Worm (Caenorhabditis elegans) whole organism, L4 larva: ENCODE measurements around the gene R11D1.3.

Source experiments
- F10B5.3 ChIP-seq: sonication (generic microtip); optimal IDR thresholded peaks from 2 replicates; lab custom pipeline; 2016; ENCODE audit warnings: mild to moderate bottlenecking, missing genetic modification characterization, missing compliant biosample characterization
- Y48G9A.11 ChIP-seq: fragments of 200-800 bp; sonication (Bioruptor generic); IDR thresholded peaks from 2 replicates; pipeline ENCODE4 v1.3.6; 2022; ENCODE audit warnings: missing genetic modification reagents, missing genetic modification characterization, missing compliant biosample characterization
- Y5F2A.4 ChIP-seq: fragments of 200-800 bp; sonication (Bioruptor generic); optimal IDR thresholded peaks from 2 replicates; lab custom pipeline; 2018; ENCODE audit warnings: mild to moderate bottlenecking, missing genetic modification characterization, missing compliant biosample characterization
- aly-2 ChIP-seq: sonication (generic microtip); optimal IDR thresholded peaks from 2 replicates; lab custom pipeline; 2018; ENCODE audit warnings: missing biosample characterization, missing genetic modification characterization
- arid-1 ChIP-seq: fragments of 200-800 bp; sonication (Bioruptor generic); conservative IDR thresholded peaks from 2 replicates; pipeline ENCODE4 v1.3.6; 2022; ENCODE audit warnings: missing genetic modification reagents, missing genetic modification characterization, missing compliant biosample characterization
- attf-4 ChIP-seq: sonication (generic microtip); optimal IDR thresholded peaks from 3 replicates; lab custom pipeline; 2017; ENCODE audit warnings: missing biosample characterization, missing genetic modification characterization
- ceh-20 ChIP-seq: fragments of 200-800 bp; sonication (Bioruptor generic); IDR thresholded peaks from 2 replicates; pipeline ENCODE4 v1.3.6; 2022; ENCODE audit warnings: missing genetic modification reagents, missing genetic modification characterization, missing compliant biosample characterization
- ceh-44 ChIP-seq: fragments of 200-800 bp; sonication (Bioruptor generic); IDR thresholded peaks from 2 replicates; pipeline ENCODE4 v1.3.6; 2022; ENCODE audit warnings: missing genetic modification reagents, missing genetic modification characterization, missing compliant biosample characterization
- ceh-82 ChIP-seq: sonication (generic microtip); optimal IDR thresholded peaks from 2 replicates; lab custom pipeline; 2017; ENCODE audit warnings: missing biosample characterization, missing genetic modification characterization
- ces-1 ChIP-seq: fragments of 150-350 bp; sonication (generic microtip); optimal IDR thresholded peaks from 4 replicates; lab custom pipeline; 2014; ENCODE audit warnings: missing biosample characterization, missing genetic modification reagents, missing genetic modification characterization
- ctbp-1 ChIP-seq: fragments of 200-800 bp; sonication (Bioruptor generic); IDR thresholded peaks from 2 replicates; pipeline ENCODE4 v1.3.6; 2022; ENCODE audit warnings: missing genetic modification reagents, missing genetic modification characterization, missing compliant biosample characterization
- daf-12 ChIP-seq: fragments of 150-350 bp; optimal IDR thresholded peaks from 2 replicates; lab custom pipeline; 2014; ENCODE audit warnings: missing biosample characterization, missing genetic modification reagents, missing genetic modification characterization
- daf-19 ChIP-seq: fragments of 200-800 bp; sonication (Bioruptor generic); conservative IDR thresholded peaks from 2 replicates; pipeline ENCODE4 v1.3.6; 2022; ENCODE audit warnings: missing genetic modification characterization, missing compliant biosample characterization
- dmd-6 ChIP-seq: fragments of 200-800 bp; sonication (Bioruptor generic); IDR thresholded peaks from 2 replicates; pipeline ENCODE4 v1.3.6; 2022; ENCODE audit warnings: missing genetic modification reagents, missing genetic modification characterization, missing compliant biosample characterization
- dmd-8 ChIP-seq: fragments of 200-800 bp; sonication (Bioruptor generic); IDR thresholded peaks from 2 replicates; pipeline ENCODE4 v1.3.6; 2022; ENCODE audit warnings: missing genetic modification characterization, missing compliant biosample characterization
- dmd-9 ChIP-seq: fragments of 200-800 bp; sonication (Bioruptor generic); IDR thresholded peaks from 2 replicates; pipeline ENCODE4 v1.3.6; 2022; ENCODE audit warnings: missing genetic modification reagents, missing genetic modification characterization, missing compliant biosample characterization
- dpl-1 ChIP-seq: fragments of 150-350 bp; optimal IDR thresholded peaks from 2 replicates; lab custom pipeline; 2014; ENCODE audit warnings: missing biosample characterization, missing genetic modification reagents, missing genetic modification characterization
- duxl-1 ChIP-seq: sonication (generic microtip); optimal IDR thresholded peaks from 2 replicates; lab custom pipeline; 2016; ENCODE audit warnings: mild to moderate bottlenecking, missing genetic modification characterization, moderate library complexity, missing compliant biosample characterization; ENCODE audit not compliant: poor library complexity
- dve-1 ChIP-seq: sonication (generic microtip); optimal IDR thresholded peaks from 2 replicates; lab custom pipeline; 2017; ENCODE audit warnings: antibody characterized with exemption, mild to moderate bottlenecking, missing genetic modification characterization, missing compliant biosample characterization; ENCODE audit not compliant: insufficient read depth
- egl-27 ChIP-seq: sonication (generic microtip); optimal IDR thresholded peaks from 3 replicates; lab custom pipeline; 2017; ENCODE audit warnings: missing biosample characterization, missing genetic modification reagents, missing genetic modification characterization
- fos-1 ChIP-seq: fragments of 150-350 bp; optimal IDR thresholded peaks from 2 replicates; lab custom pipeline; 2014; ENCODE audit warnings: missing biosample characterization, missing genetic modification characterization
- hlh-11 ChIP-seq: fragments of 200-800 bp; sonication (Bioruptor generic); optimal IDR thresholded peaks from 2 replicates; lab custom pipeline; 2018; ENCODE audit warnings: mild to moderate bottlenecking, missing genetic modification characterization, missing compliant biosample characterization
- jun-1 ChIP-seq: fragments of 150-350 bp; optimal IDR thresholded peaks from 2 replicates; lab custom pipeline; 2014; ENCODE audit warnings: missing biosample characterization, missing genetic modification reagents, missing genetic modification characterization
- lin-13 ChIP-seq: fragments of 150-350 bp; optimal IDR thresholded peaks from 2 replicates; lab custom pipeline; 2014; ENCODE audit warnings: missing biosample characterization, missing genetic modification reagents, missing genetic modification characterization
- lin-15B ChIP-seq: fragments of 150-350 bp; sonication (generic microtip); optimal IDR thresholded peaks from 3 replicates; lab custom pipeline; 2014; ENCODE audit warnings: missing biosample characterization, missing genetic modification characterization
- lin-29 ChIP-seq: fragments of 200-800 bp; sonication (Bioruptor generic); IDR thresholded peaks from 2 replicates; pipeline ENCODE4 v1.3.6; 2022; ENCODE audit warnings: missing genetic modification reagents, missing genetic modification characterization, missing compliant biosample characterization
- lsy-2 ChIP-seq, 2 experiments: fragments of 150-350 bp in 1 of 2; sonication (generic microtip) in 1 of 2; optimal IDR thresholded peaks; 2 replicates each; lab custom pipeline; 2014 to 2017; ENCODE audit warnings: missing biosample characterization in 2 of 2, missing genetic modification characterization in 2 of 2
- madf-5 ChIP-seq, 2 experiments: fragments of 200-800 bp; sonication (Bioruptor generic); IDR thresholded peaks; 2 replicates each; pipeline ENCODE4 v1.3.6; 2022; ENCODE audit warnings: missing compliant biosample characterization in 2 of 2, missing genetic modification characterization in 2 of 2
- madf-9 ChIP-seq: fragments of 200-800 bp; sonication (Bioruptor generic); conservative IDR thresholded peaks from 2 replicates; pipeline ENCODE4 v1.3.6; 2022; ENCODE audit warnings: missing genetic modification reagents, missing genetic modification characterization, missing compliant biosample characterization
- mes-2 ChIP-seq: sonication (generic microtip); optimal IDR thresholded peaks from 2 replicates; lab custom pipeline; 2016; ENCODE audit warnings: missing genotype, mild to moderate bottlenecking, missing genetic modification characterization, missing compliant biosample characterization; ENCODE audit not compliant: poor library complexity, severe bottlenecking
- mxl-2 ChIP-seq: fragments of 200-800 bp; sonication (Bioruptor generic); conservative IDR thresholded peaks from 2 replicates; pipeline ENCODE4 v1.3.6; 2022; ENCODE audit warnings: missing genetic modification reagents, missing genetic modification characterization, missing compliant biosample characterization
- mxl-3 ChIP-seq: fragments of 200-800 bp; sonication (Bioruptor generic); optimal IDR thresholded peaks from 2 replicates; lab custom pipeline; 2018; ENCODE audit warnings: mild to moderate bottlenecking, missing genetic modification characterization, missing compliant biosample characterization
- nhr-111 ChIP-seq: fragments of 200-800 bp; sonication (Bioruptor generic); optimal IDR thresholded peaks from 2 replicates; lab custom pipeline; 2018; ENCODE audit warnings: mild to moderate bottlenecking, missing genetic modification characterization, missing compliant biosample characterization
- nhr-237 ChIP-seq: sonication (generic microtip); optimal IDR thresholded peaks from 2 replicates; lab custom pipeline; 2017; ENCODE audit warnings: missing biosample characterization, missing genetic modification characterization
- nhr-41 ChIP-seq: fragments of 200-800 bp; sonication (Bioruptor generic); IDR thresholded peaks from 2 replicates; pipeline ENCODE4 v1.3.6; 2022; ENCODE audit warnings: missing genetic modification reagents, missing genetic modification characterization, missing compliant biosample characterization
- nhr-48 ChIP-seq: sonication (generic microtip); optimal IDR thresholded peaks from 2 replicates; lab custom pipeline; 2016; ENCODE audit warnings: mild to moderate bottlenecking, missing genetic modification characterization, missing compliant biosample characterization
- pqm-1 ChIP-seq: sonication (generic microtip); optimal IDR thresholded peaks from 2 replicates; lab custom pipeline; 2017; ENCODE audit warnings: missing biosample characterization, missing genetic modification characterization
- rbr-2 ChIP-seq: sonication (generic microtip); optimal IDR thresholded peaks from 2 replicates; lab custom pipeline; 2016; ENCODE audit warnings: missing genotype, missing genetic modification characterization, missing compliant biosample characterization
- saeg-2 ChIP-seq: fragments of 200-800 bp; sonication (Bioruptor generic); IDR thresholded peaks from 2 replicates; pipeline ENCODE4 v1.3.6; 2022; ENCODE audit warnings: missing genetic modification reagents, missing genetic modification characterization, missing compliant biosample characterization
- sdz-12 ChIP-seq: fragments of 200-800 bp; sonication (Bioruptor generic); optimal IDR thresholded peaks from 2 replicates; lab custom pipeline; 2018; ENCODE audit warnings: mild to moderate bottlenecking, missing genetic modification characterization, missing compliant biosample characterization
- set-16 ChIP-seq: fragments of 200-800 bp; sonication (Bioruptor generic); IDR thresholded peaks from 2 replicates; pipeline ENCODE4 v1.3.6; 2022; ENCODE audit warnings: missing genetic modification reagents, missing genetic modification characterization, missing compliant biosample characterization
- unc-130 ChIP-seq: sonication (generic microtip); optimal IDR thresholded peaks from 2 replicates; lab custom pipeline; 2016; ENCODE audit warnings: missing genetic modification reagents, missing genetic modification characterization, missing compliant biosample characterization
- unc-39 ChIP-seq: sonication (generic microtip); optimal IDR thresholded peaks from 2 replicates; lab custom pipeline; 2017; ENCODE audit warnings: missing biosample characterization, missing genetic modification characterization
- unc-62 ChIP-seq, 3 experiments: fragments of 150-350 bp in 1 of 3; sonication (generic microtip); optimal IDR thresholded peaks in 2 of 3; peaks in 1 of 3; 1 replicate in 1 of 3; 2 replicates in 2 of 3; lab custom pipeline; 2014 to 2017; ENCODE audit warnings: missing biosample characterization in 3 of 3, missing genetic modification characterization in 3 of 3, missing genetic modification reagents in 3 of 3, missing genotype in 1 of 3
- zfp-2 ChIP-seq: sonication (generic microtip); optimal IDR thresholded peaks from 2 replicates; lab custom pipeline; 2016; ENCODE audit warnings: mild to moderate bottlenecking, missing genetic modification characterization, missing compliant biosample characterization
- zfp-3 ChIP-seq: fragments of 200-800 bp; sonication (Bioruptor generic); conservative IDR thresholded peaks from 2 replicates; pipeline ENCODE4 v1.3.6; 2022; ENCODE audit warnings: missing genetic modification reagents, missing genetic modification characterization, missing compliant biosample characterization
- zip-11 ChIP-seq: fragments of 200-800 bp; sonication (Bioruptor generic); IDR thresholded peaks from 2 replicates; pipeline ENCODE4 v1.3.6; 2022; ENCODE audit warnings: missing genetic modification characterization, missing compliant biosample characterization
- ztf-11 ChIP-seq: fragments of 150-350 bp; optimal IDR thresholded peaks from 2 replicates; lab custom pipeline; 2014; ENCODE audit warnings: missing biosample characterization, missing genetic modification characterization
- ztf-7 ChIP-seq: fragments of 150-350 bp; optimal IDR thresholded peaks from 2 replicates; lab custom pipeline; 2014; ENCODE audit warnings: missing biosample characterization, missing genetic modification characterization

R11D1.3 gene

ce11 chrV:12741684-12742083 lies 29.8 kb upstream of the R11D1.3 start, which contains the start of gene hrg-7 (continued):
- TF ChIP-seq pqm-1 (tag; lab: Kevin White, UChicago) (peak; percentile 81), sdz-12 (GFP tag; lab: Kevin White, UChicago) (no peak), zfp-3 (GFP tag; lab: Robert Waterston, UW) (no peak), ces-1 (GFP tag; lab: Kevin White, UChicago) (no peak), nhr-237 (tag; lab: Kevin White, UChicago) (no peak), zip-11 (GFP tag; lab: Robert Waterston, UW) (no peak), fos-1 (tag; lab: Kevin White, UChicago) (no peak), lin-13 (GFP tag; lab: Kevin White, UChicago) (no peak), ceh-20 (GFP tag; lab: Robert Waterston, UW) (no peak), unc-130 (GFP tag; lab: Kevin White, UChicago) (no peak), duxl-1 (tag; lab: Kevin White, UChicago) (no peak), dpl-1 (GFP tag; lab: Kevin White, UChicago) (no peak), aly-2 (no peak), lin-29 (GFP tag; lab: Robert Waterston, UW) (no peak), unc-62 (GFP tag; optimal IDR thresholded peaks at IDR 0.05 in 1 of 2; lab: Kevin White, UChicago) (no peak), unc-62 (tag; optimal IDR thresholded peaks at IDR 0.05; lab: Kevin White, UChicago) (no peak), nhr-41 (GFP tag; lab: Robert Waterston, UW) (no peak), daf-12 (tag; lab: Kevin White, UChicago) (no peak), jun-1 (tag; lab: Kevin White, UChicago) (no peak), lin-15B (tag; lab: Kevin White, UChicago) (no peak), dmd-9 (GFP tag; lab: Robert Waterston, UW) (no peak), lsy-2 (tag; optimal IDR thresholded peaks at IDR 0.05; lab: Kevin White, UChicago) (peak in 1 of 2 experiments; percentile 10), rbr-2 (tag; lab: Kevin White, UChicago) (no peak), ceh-82 (tag; lab: Kevin White, UChicago) (no peak), ztf-11 (tag; lab: Kevin White, UChicago) (no peak), dmd-6 (GFP tag; lab: Robert Waterston, UW) (peak; percentile 39; the same call in 1 of the 2 replicates), saeg-2 (no peak), F10B5.3 (no peak), madf-9 (GFP tag; lab: Robert Waterston, UW) (no peak), dve-1 (peak; percentile 64), Y5F2A.4 (no peak), arid-1 (GFP tag; lab: Robert Waterston, UW) (no peak), mxl-2 (GFP tag; lab: Robert Waterston, UW) (no peak), nhr-48 (tag; lab: Kevin White, UChicago) (no peak), egl-27 (tag; lab: Kevin White, UChicago) (no peak), attf-4 (tag; lab: Kevin White, UChicago) (no peak), dmd-8 (GFP tag; lab: Robert Waterston, UW) (no peak)
- TF ChIP-seq, all 104 proteins: peak for 10

- TF ChIP-seq mes-2 (tag; lab: Kevin White, UChicago): no peak
- no peak for TF ChIP-seq Y48G9A.11 (GFP tag; lab: Robert Waterston, UW)
- no peak for TF ChIP-seq arid-1 (GFP tag; lab: Robert Waterston, UW)
- peak; percentile 58; the same call in 1 of the 2 replicates for TF ChIP-seq set-16 (GFP tag; lab: Robert Waterston, UW)
- TF ChIP-seq madf-5 (GFP tag; IDR thresholded peaks at IDR 0.05; lab: Robert Waterston, UW): no peak
- no peak for TF ChIP-seq ctbp-1 (GFP tag; lab: Robert Waterston, UW)
- TF ChIP-seq zfp-2 (tag; lab: Kevin White, UChicago): no peak
- no peak for TF ChIP-seq ces-1 (GFP tag; lab: Kevin White, UChicago)
- no peak for TF ChIP-seq unc-62 (GFP tag; optimal IDR thresholded peaks at IDR 0.05 in 1 of 2; lab: Kevin White, UChicago)
- TF ChIP-seq unc-62 (tag; optimal IDR thresholded peaks at IDR 0.05; lab: Kevin White, UChicago): no peak
- TF ChIP-seq unc-39 (tag; lab: Kevin White, UChicago): no peak
- no peak for TF ChIP-seq nhr-111
- TF ChIP-seq lin-15B (tag; lab: Kevin White, UChicago): no peak
- no peak for TF ChIP-seq mxl-3 (GFP tag; lab: Kevin White, UChicago)
- no peak for TF ChIP-seq ceh-44 (GFP tag; lab: Robert Waterston, UW)
- 0 out of 2 replicates have a peak, but pooled peaks have one; percentile 59 for TF ChIP-seq daf-19
- TF ChIP-seq ceh-20 (GFP tag; lab: Robert Waterston, UW): no peak
- TF ChIP-seq zfp-3 (GFP tag; lab: Robert Waterston, UW): no peak
- TF ChIP-seq ztf-7: no peak
- peak; percentile 8 for TF ChIP-seq hlh-11 (tag; lab: Kevin White, UChicago)
- no peak for TF ChIP-seq lsy-2 (tag; optimal IDR thresholded peaks at IDR 0.05; lab: Kevin White, UChicago)
Measured at ce11 chrV:12736166-12736753, 24.4 kb upstream of the R11D1.3 start, which contains the start of gene cky-1. TSS of gene cky-1 (plus strand) at chrV:12736703.
